Worm (Caenorhabditis elegans) whole organism, mixed stage, embryonic: ENCODE measurements around the gene tasp-1.

Source experiments
- blmp-1 ChIP-seq: fragments of 150-350 bp; optimal IDR thresholded peaks from 2 replicates; lab custom pipeline; 2014; ENCODE audit warnings: missing biosample characterization, missing genetic modification characterization
- ceh-43 ChIP-seq: fragments of 200-800 bp; sonication (Bioruptor generic); optimal IDR thresholded peaks from 2 replicates; lab custom pipeline; 2018; ENCODE audit warnings: mild to moderate bottlenecking, missing genetic modification characterization, moderate library complexity, missing compliant biosample characterization
- ceh-83 ChIP-seq: fragments of 200-800 bp; sonication (Bioruptor generic); optimal IDR thresholded peaks from 2 replicates; lab custom pipeline; 2018; ENCODE audit warnings: mild to moderate bottlenecking, missing genetic modification characterization, missing compliant biosample characterization
- ces-1 ChIP-seq: fragments of 150-350 bp; optimal IDR thresholded peaks from 2 replicates; lab custom pipeline; 2014; ENCODE audit warnings: missing biosample characterization, missing genetic modification reagents, missing genetic modification characterization
- elt-1 ChIP-seq: sonication (generic microtip); optimal IDR thresholded peaks from 2 replicates; lab custom pipeline; 2017; ENCODE audit warnings: missing genetic modification characterization, mild to moderate bottlenecking, missing compliant biosample characterization, antibody characterized with exemption, moderate library complexity, borderline replicate concordance; ENCODE audit not compliant: insufficient read depth
- elt-3 ChIP-seq: fragments of 150-350 bp; optimal IDR thresholded peaks from 2 replicates; lab custom pipeline; 2014; ENCODE audit warnings: missing biosample characterization, missing genetic modification characterization
- ham-2 ChIP-seq: fragments of 200-800 bp; sonication (Bioruptor generic); optimal IDR thresholded peaks from 2 replicates; lab custom pipeline; 2018; ENCODE audit warnings: mild to moderate bottlenecking, missing genetic modification characterization, missing compliant biosample characterization
- pha-4 ChIP-seq: fragments of 150-350 bp; optimal IDR thresholded peaks from 2 replicates; lab custom pipeline; 2018; ENCODE audit warnings: missing biosample characterization, missing genetic modification reagents, missing genetic modification characterization
- snpc-4 ChIP-seq: fragments of 150-350 bp; optimal IDR thresholded peaks from 2 replicates; lab custom pipeline; 2014; ENCODE audit warnings: missing biosample characterization, missing genetic modification characterization
- unc-120 ChIP-seq: sonication (generic microtip); optimal IDR thresholded peaks from 2 replicates; lab custom pipeline; 2017; ENCODE audit warnings: missing genetic modification characterization, missing compliant biosample characterization; ENCODE audit not compliant: poor library complexity, severe bottlenecking
- unc-39 ChIP-seq: fragments of 150-350 bp; optimal IDR thresholded peaks from 2 replicates; lab custom pipeline; 2014; ENCODE audit warnings: missing biosample characterization, missing genetic modification characterization
- unc-62 ChIP-seq: fragments of 150-350 bp; optimal IDR thresholded peaks from 2 replicates; lab custom pipeline; 2014; ENCODE audit warnings: missing biosample characterization, missing genetic modification reagents, missing genetic modification characterization
- ztf-11 ChIP-seq: fragments of 150-350 bp; optimal IDR thresholded peaks from 2 replicates; lab custom pipeline; 2014; ENCODE audit warnings: missing biosample characterization, missing genetic modification characterization

DNA sequence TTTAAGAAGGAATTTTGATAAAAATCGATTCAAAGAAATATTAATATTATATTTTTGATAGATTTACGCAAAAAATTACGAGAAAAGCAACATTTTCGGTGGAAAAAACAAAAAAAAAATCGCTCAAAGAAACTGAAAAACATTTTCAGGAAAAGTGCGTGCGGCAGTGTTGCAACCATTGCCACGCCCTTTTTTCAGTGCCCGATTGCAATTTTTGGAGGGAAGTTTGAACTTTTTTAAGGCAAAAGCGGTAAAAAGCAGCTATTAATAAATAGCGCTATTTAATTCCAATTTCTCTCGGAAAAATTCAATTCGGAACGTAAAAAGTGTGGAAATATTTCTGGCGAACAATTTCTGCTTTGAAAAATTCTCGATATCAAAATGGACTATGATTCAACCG, 38.1 kb upstream of the tasp-1 start:
- TF ChIP-seq ztf-11 (tag; lab: Kevin White, UChicago) (no peak), unc-120 (tag; lab: Kevin White, UChicago) (no peak), snpc-4 (tag; lab: Kevin White, UChicago) (no peak), ceh-83 (GFP tag; lab: Kevin White, UChicago) (no peak), blmp-1 (tag; lab: Kevin White, UChicago) (no peak), elt-3 (tag; lab: Kevin White, UChicago) (no peak), unc-39 (tag; lab: Kevin White, UChicago) (no peak), elt-1 (tag; lab: Kevin White, UChicago) (no peak), ham-2 (no peak), unc-62 (no peak), ces-1 (no peak), pha-4 (tag; lab: Kevin White, UChicago) (no peak), ceh-43 (GFP tag; lab: Kevin White, UChicago) (no peak)
